Worm (Caenorhabditis elegans): ENCODE results near the gene C03H12.1.

DNA sequence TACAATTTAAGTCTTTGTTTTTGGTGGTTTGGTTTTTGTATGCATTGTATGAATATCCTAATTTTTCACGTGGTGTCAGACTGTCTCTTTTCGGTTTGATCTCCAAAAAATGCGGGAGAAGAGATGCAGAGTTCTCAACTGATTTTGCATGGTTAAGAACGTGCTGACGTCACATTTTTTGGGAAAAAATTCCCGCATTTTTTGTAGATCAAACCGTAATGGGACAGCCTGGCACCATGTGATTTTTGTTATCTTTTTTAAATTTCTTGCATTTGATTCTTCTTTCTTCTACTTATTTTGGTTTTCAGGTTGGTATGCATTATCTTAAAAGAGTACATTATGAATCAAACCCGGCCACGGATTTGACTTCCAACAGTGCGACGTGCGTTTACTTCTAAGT, 32.1 kb downstream of the C03H12.1 start, which contains the start of gene ZK662.5:
- no peak for TF ChIP-seq ref-1 (GFP tag; conservative IDR thresholded peaks at IDR 0.05)
- TF ChIP-seq tab-1 (GFP tag; IDR thresholded peaks at IDR 0.05), result no peak
- TF ChIP-seq klf-2 (GFP tag; conservative IDR thresholded peaks at IDR 0.05), result no peak
